Fruit fly (Drosophila melanogaster) Kc167 (cell line): ENCODE results near the gene CG3408.

ENCODE experiments used
- Myc ChIP-seq: fragments of >200 bp; optimal IDR thresholded peaks from 2 replicates; lab custom pipeline; 2017; ENCODE audit warnings: missing external identifiers
- psq ChIP-seq: fragments of >200 bp; optimal IDR thresholded peaks from 2 replicates; lab custom pipeline; 2017; ENCODE audit warnings: missing external identifiers

DNA sequence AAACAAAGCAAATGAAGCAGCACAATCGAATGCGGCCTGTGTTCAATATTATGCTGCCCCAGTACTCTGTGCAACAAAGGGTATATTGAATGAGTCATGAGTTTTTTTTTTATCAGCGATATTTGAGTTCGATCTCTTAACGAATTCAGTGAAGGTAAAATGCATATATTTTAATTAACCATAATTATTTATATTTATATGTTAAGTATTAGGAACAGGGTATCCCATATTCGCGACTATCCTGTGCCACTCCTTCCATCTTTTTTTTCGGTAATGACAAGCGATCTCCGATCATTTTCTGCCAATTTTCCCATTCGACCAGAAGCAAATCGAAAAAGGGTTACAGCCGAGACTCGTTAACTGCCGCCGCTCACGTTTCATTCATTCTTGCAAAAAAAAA is 49.7 kb upstream of the CG3408 start:
- no peak for TF ChIP-seq psq (lab: Kevin White, UChicago)
- no peak for TF ChIP-seq Myc (lab: Kevin White, UChicago)
